Fruit fly (Drosophila melanogaster) whole organism, prepupa: ENCODE results near the gene Ten-a.

Experiments used
- CG10669 ChIP-seq: fragments of 200-800 bp; sonication (Bioruptor generic); optimal IDR thresholded peaks from 3 replicates; lab custom pipeline; 2018; ENCODE audit warnings: missing biosample characterization, mild to moderate bottlenecking, missing genetic modification characterization, moderate library complexity
- CG31627 ChIP-seq: fragments of 200-800 bp; sonication (Bioruptor generic); optimal IDR thresholded peaks from 3 replicates; lab custom pipeline; 2016; ENCODE audit warnings: missing biosample characterization, missing genetic modification characterization
- Eip78C ChIP-seq: fragments of 200-800 bp; sonication (Bioruptor generic); peaks from one replicate; lab custom pipeline; 2016; ENCODE audit warnings: missing biosample characterization, missing genetic modification characterization
- achi ChIP-seq: fragments of 200-800 bp; sonication (Bioruptor generic); optimal IDR thresholded peaks from 3 replicates; lab custom pipeline; 2016; ENCODE audit warnings: missing biosample characterization, missing genetic modification characterization

DNA sequence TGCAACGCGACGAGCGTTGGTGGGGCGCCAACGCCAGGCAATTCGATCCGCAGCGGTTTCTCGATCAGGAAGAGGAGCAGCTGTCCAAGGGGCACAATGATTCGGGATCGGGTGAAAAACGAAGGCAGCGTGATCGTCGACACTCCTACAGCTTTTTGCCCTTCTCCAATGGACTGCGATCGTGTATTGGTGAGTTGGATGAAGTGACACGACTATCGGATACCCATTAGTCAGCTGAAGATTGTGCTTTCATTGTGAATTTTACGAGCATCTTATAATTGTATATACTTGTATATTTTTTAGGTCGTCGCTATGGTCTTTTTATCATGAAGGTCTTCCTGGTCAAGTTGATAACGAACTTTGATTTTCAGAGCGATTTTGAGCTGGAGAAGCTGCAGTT, 8.8 kb upstream of the Ten-a start:
- TF ChIP-seq CG10669 (no peak), Eip78C (GFP tag; lab: Kevin White, UChicago) (no peak), achi (GFP tag; lab: Kevin White, UChicago) (no peak), CG31627 (GFP tag; lab: Kevin White, UChicago) (no peak)
